Worm (Caenorhabditis elegans) whole organism, L2 larva: ENCODE measurements around the gene asp-13.

Experiments
- C34F6.9 ChIP-seq: fragments of 150-350 bp; optimal IDR thresholded peaks from 2 replicates; lab custom pipeline; 2014; ENCODE audit warnings: missing biosample characterization, missing genetic modification characterization
- F13H6.1 ChIP-seq: sonication (generic microtip); optimal IDR thresholded peaks from 2 replicates; lab custom pipeline; 2016; ENCODE audit warnings: missing genetic modification characterization, missing compliant biosample characterization
- Y55F3AM.14 ChIP-seq: fragments of 200-800 bp; sonication (Bioruptor generic); optimal IDR thresholded peaks from 2 replicates; lab custom pipeline; 2018; ENCODE audit warnings: mild to moderate bottlenecking, missing genetic modification characterization, missing compliant biosample characterization
- ZK546.5 ChIP-seq: sonication (generic microtip); optimal IDR thresholded peaks from 2 replicates; lab custom pipeline; 2017; ENCODE audit warnings: missing biosample characterization, missing genetic modification characterization
- aly-2 ChIP-seq: fragments of 150-350 bp; optimal IDR thresholded peaks from 2 replicates; lab custom pipeline; 2014; ENCODE audit warnings: missing biosample characterization, missing genetic modification characterization
- ama-1 ChIP-seq: fragments of 150-350 bp; optimal IDR thresholded peaks from 2 replicates; lab custom pipeline; 2018; ENCODE audit warnings: inconsistent platforms
- blmp-1 ChIP-seq: sonication (generic microtip); optimal IDR thresholded peaks from 2 replicates; lab custom pipeline; 2017; ENCODE audit warnings: missing genetic modification characterization, mild to moderate bottlenecking, missing compliant biosample characterization, antibody characterized with exemption, moderate library complexity; ENCODE audit not compliant: insufficient read depth
- ceh-16 ChIP-seq: fragments of 150-350 bp; optimal IDR thresholded peaks from 2 replicates; lab custom pipeline; 2014; ENCODE audit warnings: missing biosample characterization, missing genetic modification characterization
- ceh-82 ChIP-seq: fragments of 150-350 bp; optimal IDR thresholded peaks from 2 replicates; lab custom pipeline; 2014; ENCODE audit warnings: missing biosample characterization, missing genetic modification characterization
- dmd-4 ChIP-seq: sonication (generic microtip); optimal IDR thresholded peaks from 2 replicates; lab custom pipeline; 2017; ENCODE audit warnings: missing biosample characterization, missing genetic modification characterization
- egl-27 ChIP-seq: sonication (generic microtip); optimal IDR thresholded peaks from 3 replicates; lab custom pipeline; 2017; ENCODE audit warnings: missing biosample characterization, missing genetic modification reagents, missing genetic modification characterization
- elt-1 ChIP-seq: fragments of 150-350 bp; optimal IDR thresholded peaks from 2 replicates; lab custom pipeline; 2014; ENCODE audit warnings: missing biosample characterization, missing genetic modification characterization
- elt-3 ChIP-seq: sonication (generic microtip); optimal IDR thresholded peaks from 2 replicates; lab custom pipeline; 2017; ENCODE audit warnings: missing biosample characterization, missing genetic modification characterization
- fos-1 ChIP-seq: fragments of 150-350 bp; optimal IDR thresholded peaks from 2 replicates; lab custom pipeline; 2014; ENCODE audit warnings: missing biosample characterization, missing genetic modification characterization
- lin-11 ChIP-seq: fragments of 150-350 bp; sonication (generic microtip); optimal IDR thresholded peaks from 2 replicates; lab custom pipeline; 2014; ENCODE audit warnings: missing biosample characterization, missing genetic modification characterization, inconsistent platforms, mixed read lengths
- lin-39 ChIP-seq: fragments of 150-350 bp; optimal IDR thresholded peaks from 2 replicates; lab custom pipeline; 2014; ENCODE audit warnings: missing biosample characterization, missing genetic modification reagents, missing genetic modification characterization
- lsy-2 ChIP-seq, 2 experiments: fragments of 150-350 bp in 1 of 2; sonication (generic microtip) in 1 of 2; optimal IDR thresholded peaks; 2 replicates each; lab custom pipeline; 2014 to 2017; ENCODE audit warnings: missing biosample characterization in 2 of 2, missing genetic modification characterization in 2 of 2
- mab-5 ChIP-seq: fragments of 150-350 bp; optimal IDR thresholded peaks from 2 replicates; lab custom pipeline; 2014; ENCODE audit warnings: missing biosample characterization, missing genetic modification characterization
- mbf-1 ChIP-seq: sonication (generic microtip); optimal IDR thresholded peaks from 2 replicates; lab custom pipeline; 2017; ENCODE audit warnings: missing biosample characterization, missing genetic modification characterization
- mdl-1 ChIP-seq, 2 experiments: fragments of 150-350 bp in 1 of 2; sonication (generic microtip) in 1 of 2; optimal IDR thresholded peaks; 2 replicates each; lab custom pipeline; 2017; ENCODE audit warnings: missing biosample characterization in 2 of 2, missing genetic modification characterization in 2 of 2
- nhr-10 ChIP-seq: sonication (generic microtip); optimal IDR thresholded peaks from 2 replicates; lab custom pipeline; 2017; ENCODE audit warnings: missing biosample characterization, missing genetic modification characterization
- nhr-11 ChIP-seq: fragments of 150-350 bp; optimal IDR thresholded peaks from 2 replicates; lab custom pipeline; 2014; ENCODE audit warnings: missing biosample characterization, missing genetic modification characterization
- nhr-12 ChIP-seq: fragments of 150-350 bp; optimal IDR thresholded peaks from 2 replicates; lab custom pipeline; 2014; ENCODE audit warnings: missing biosample characterization, missing genetic modification characterization
- nhr-129 ChIP-seq: fragments of 150-350 bp; optimal IDR thresholded peaks from 2 replicates; lab custom pipeline; 2014; ENCODE audit warnings: missing biosample characterization, missing genetic modification characterization
- nhr-21 ChIP-seq: fragments of 150-350 bp; optimal IDR thresholded peaks from 2 replicates; lab custom pipeline; 2014; ENCODE audit warnings: missing biosample characterization, missing genetic modification characterization
- nhr-23 ChIP-seq: fragments of 150-350 bp; optimal IDR thresholded peaks from 2 replicates; lab custom pipeline; 2014; ENCODE audit warnings: missing biosample characterization, missing genetic modification reagents, missing genetic modification characterization
- nhr-237 ChIP-seq: fragments of 150-350 bp; optimal IDR thresholded peaks from 2 replicates; lab custom pipeline; 2014; ENCODE audit warnings: missing biosample characterization, missing genetic modification characterization
- nhr-25 ChIP-seq: fragments of 150-350 bp; sonication (generic microtip); optimal IDR thresholded peaks from 3 replicates; lab custom pipeline; 2014; ENCODE audit warnings: missing biosample characterization, missing genetic modification characterization
- nhr-6 ChIP-seq: fragments of 150-350 bp; optimal IDR thresholded peaks from 2 replicates; lab custom pipeline; 2014; ENCODE audit warnings: missing biosample characterization, missing genetic modification characterization
- nhr-77 ChIP-seq: fragments of 150-350 bp; optimal IDR thresholded peaks from 2 replicates; lab custom pipeline; 2014; ENCODE audit warnings: missing biosample characterization, missing genetic modification characterization
- peb-1 ChIP-seq: fragments of 150-350 bp; optimal IDR thresholded peaks from 2 replicates; lab custom pipeline; 2014; ENCODE audit warnings: missing biosample characterization, missing genetic modification characterization
- sem-4 ChIP-seq: fragments of 150-350 bp; optimal IDR thresholded peaks from 2 replicates; lab custom pipeline; 2014; ENCODE audit warnings: missing biosample characterization, missing genetic modification reagents, missing genetic modification characterization
- sma-3 ChIP-seq: sonication (generic microtip); optimal IDR thresholded peaks from 2 replicates; lab custom pipeline; 2016; ENCODE audit warnings: missing genetic modification reagents, missing genetic modification characterization, missing compliant biosample characterization
- sma-9 ChIP-seq, 2 experiments: fragments of 150-350 bp in 1 of 2; sonication (generic microtip) in 1 of 2; optimal IDR thresholded peaks; 2 replicates each; lab custom pipeline; 2014 to 2016; ENCODE audit warnings: missing genetic modification characterization in 2 of 2, mild to moderate bottlenecking in 1 of 2, missing biosample characterization in 1 of 2, missing compliant biosample characterization in 1 of 2, missing genetic modification reagents in 1 of 2, moderate library complexity in 1 of 2
- snpc-4 ChIP-seq: fragments of 150-350 bp; optimal IDR thresholded peaks from 2 replicates; lab custom pipeline; 2014; ENCODE audit warnings: missing biosample characterization, missing genetic modification characterization
- unc-39 ChIP-seq: fragments of 150-350 bp; optimal IDR thresholded peaks from 2 replicates; lab custom pipeline; 2014; ENCODE audit warnings: missing biosample characterization, missing genetic modification characterization
- unc-55 ChIP-seq: fragments of 150-350 bp; sonication (generic microtip); optimal IDR thresholded peaks from 3 replicates; lab custom pipeline; 2014; ENCODE audit warnings: missing biosample characterization, missing genetic modification reagents, missing genetic modification characterization
- unc-62 ChIP-seq: fragments of 150-350 bp; optimal IDR thresholded peaks from 2 replicates; lab custom pipeline; 2014; ENCODE audit warnings: missing biosample characterization, missing genetic modification reagents, missing genetic modification characterization
- zag-1 ChIP-seq: fragments of 150-350 bp; optimal IDR thresholded peaks from 2 replicates; lab custom pipeline; 2014; ENCODE audit warnings: missing biosample characterization, missing genetic modification characterization
- ztf-1 ChIP-seq: fragments of 200-800 bp; sonication (Bioruptor generic); conservative IDR thresholded peaks from 2 replicates; pipeline ENCODE4 v1.3.6; 2022; ENCODE audit warnings: missing genetic modification characterization, missing compliant biosample characterization
- ztf-4 ChIP-seq: fragments of 150-350 bp; optimal IDR thresholded peaks from 2 replicates; lab custom pipeline; 2014; ENCODE audit warnings: missing biosample characterization, missing genetic modification characterization

asp-13 gene

DNA sequence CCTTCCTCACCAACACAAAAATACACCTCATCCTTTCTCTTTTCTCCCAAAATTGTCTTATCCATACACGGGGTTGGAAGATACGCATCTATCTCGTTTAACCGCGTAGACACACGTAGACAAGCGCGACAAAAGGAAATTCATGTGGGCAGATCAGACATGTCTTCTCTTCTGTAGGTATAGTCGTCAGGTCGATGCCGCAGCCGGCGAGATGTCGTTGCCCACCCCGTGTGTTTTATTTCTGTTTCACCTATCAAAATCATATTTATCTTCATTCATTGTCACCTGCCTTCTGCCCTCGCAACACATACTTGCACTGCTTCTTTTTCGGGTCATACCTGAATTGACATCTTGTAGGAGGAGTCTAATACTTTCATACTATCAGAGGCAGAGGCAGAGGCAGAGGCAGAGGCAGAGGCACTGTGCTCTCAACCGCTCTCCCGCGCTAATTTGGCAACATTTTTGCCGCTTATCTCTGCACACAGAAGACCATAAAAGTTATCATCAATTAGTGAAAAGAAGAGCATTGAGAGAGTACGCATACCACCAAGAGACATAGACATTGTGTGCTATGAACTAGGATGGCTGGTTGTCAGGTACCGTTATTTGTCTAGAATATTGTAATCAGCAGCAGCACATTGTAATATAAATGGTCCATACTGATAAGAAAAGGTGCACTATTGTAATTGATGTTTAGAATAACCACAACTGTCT lies 18.4 kb upstream of the asp-13 start (continued):
- TF ChIP-seq mbf-1 (no peak), blmp-1 (tag; lab: Kevin White, UChicago) (peak; percentile 45), unc-55 (GFP tag; lab: Kevin White, UChicago) (no peak), sem-4 (tag; lab: Kevin White, UChicago) (no peak), fos-1 (tag; lab: Kevin White, UChicago) (peak; percentile 53), nhr-77 (tag; lab: Kevin White, UChicago) (no peak), nhr-12 (tag; lab: Kevin White, UChicago) (no peak), peb-1 (no peak), Y55F3AM.14 (no peak), egl-27 (tag; lab: Kevin White, UChicago) (no peak), unc-39 (tag; lab: Kevin White, UChicago) (no peak), zag-1 (tag; lab: Kevin White, UChicago) (no peak), ztf-4 (tag; lab: Kevin White, UChicago) (no peak), sma-9 (GFP tag; optimal IDR thresholded peaks at IDR 0.05; lab: Kevin White, UChicago) (peak; percentile 43), sma-9 (tag; optimal IDR thresholded peaks at IDR 0.05; lab: Kevin White, UChicago) (no peak), lin-39 (no peak), nhr-23 (peak; percentile 68), ceh-16 (tag; lab: Kevin White, UChicago) (peak; percentile 82), F13H6.1 (peak; percentile 11), ZK546.5 (tag; lab: Kevin White, UChicago) (no peak), C34F6.9 (tag; lab: Kevin White, UChicago) (no peak), dmd-4 (tag; lab: Kevin White, UChicago) (no peak)

ce11 chrV:8660475-8660874 lies 17.5 kb upstream of the asp-13 start:
- no peak for TF ChIP-seq mdl-1 (tag; optimal IDR thresholded peaks at IDR 0.05; lab: Kevin White, UChicago)
- TF ChIP-seq elt-1 (tag; lab: Kevin White, UChicago): peak; percentile 75
- TF ChIP-seq fos-1 (tag; lab: Kevin White, UChicago): no peak
- no peak for TF ChIP-seq snpc-4 (tag; lab: Kevin White, UChicago)
- no peak for TF ChIP-seq C34F6.9 (tag; lab: Kevin White, UChicago)
- peak; percentile 94 for TF ChIP-seq ceh-16 (tag; lab: Kevin White, UChicago)
- peak; percentile 27 for TF ChIP-seq nhr-25 (tag; lab: Kevin White, UChicago)
- no peak for TF ChIP-seq unc-62 (GFP tag; lab: Kevin White, UChicago)
- TF ChIP-seq peb-1: no peak
- no peak for TF ChIP-seq nhr-11 (tag; lab: Kevin White, UChicago)
- TF ChIP-seq sma-9 (GFP tag; optimal IDR thresholded peaks at IDR 0.05; lab: Kevin White, UChicago): peak; percentile 68
- no peak for TF ChIP-seq sma-9 (tag; optimal IDR thresholded peaks at IDR 0.05; lab: Kevin White, UChicago)
- no peak for TF ChIP-seq egl-27 (tag; lab: Kevin White, UChicago)
- no peak for TF ChIP-seq nhr-6 (tag; lab: Kevin White, UChicago)
- TF ChIP-seq F13H6.1: no peak
- no peak for TF ChIP-seq nhr-10 (tag; lab: Kevin White, UChicago)
- peak; percentile 38 for TF ChIP-seq nhr-21
- no peak for TF ChIP-seq unc-55 (GFP tag; lab: Kevin White, UChicago)
- no peak for TF ChIP-seq ama-1 (lab: Kevin White, UChicago)
- TF ChIP-seq lin-39: no peak

- TF ChIP-seq mab-5: no peak
- TF ChIP-seq unc-55 (GFP tag; lab: Kevin White, UChicago): no peak
- no peak for TF ChIP-seq elt-3 (tag; lab: Kevin White, UChicago)
- TF ChIP-seq F13H6.1: peak; percentile 81
- no peak for TF ChIP-seq ZK546.5 (tag; lab: Kevin White, UChicago)
- peak; percentile 68 for TF ChIP-seq nhr-129 (tag; lab: Kevin White, UChicago)
- TF ChIP-seq peb-1: no peak
- TF ChIP-seq elt-1 (tag; lab: Kevin White, UChicago): no peak
- no peak for TF ChIP-seq mdl-1 (tag; optimal IDR thresholded peaks at IDR 0.05; lab: Kevin White, UChicago)
- TF ChIP-seq lin-39: no peak
- TF ChIP-seq blmp-1 (tag; lab: Kevin White, UChicago): peak; percentile 21
- TF ChIP-seq ama-1 (lab: Kevin White, UChicago): no peak
- no peak for TF ChIP-seq lin-11 (tag; lab: Kevin White, UChicago)
- TF ChIP-seq ceh-16 (tag; lab: Kevin White, UChicago): no peak
- no peak for TF ChIP-seq nhr-77 (tag; lab: Kevin White, UChicago)
- no peak for TF ChIP-seq ztf-4 (tag; lab: Kevin White, UChicago)
- no peak for TF ChIP-seq fos-1 (tag; lab: Kevin White, UChicago)
- TF ChIP-seq nhr-237 (tag; lab: Kevin White, UChicago): no peak
- no peak for TF ChIP-seq ceh-82
- no peak for TF ChIP-seq zag-1 (tag; lab: Kevin White, UChicago)
- no peak for TF ChIP-seq egl-27 (tag; lab: Kevin White, UChicago)
- no peak for TF ChIP-seq snpc-4 (tag; lab: Kevin White, UChicago)
- no peak for TF ChIP-seq sma-3
- peak; percentile 54 for TF ChIP-seq C34F6.9 (tag; lab: Kevin White, UChicago)
- TF ChIP-seq mbf-1: no peak
- TF ChIP-seq nhr-21: no peak
- TF ChIP-seq Y55F3AM.14: no peak
- no peak for TF ChIP-seq aly-2 (tag; lab: Kevin White, UChicago)
- peak in 1 of 2 experiments; percentile 48 for TF ChIP-seq lsy-2 (tag; optimal IDR thresholded peaks at IDR 0.05; lab: Kevin White, UChicago)
- TF ChIP-seq dmd-4 (tag; lab: Kevin White, UChicago): no peak
- TF ChIP-seq nhr-10 (tag; lab: Kevin White, UChicago): no peak
- TF ChIP-seq unc-62 (GFP tag; lab: Kevin White, UChicago): no peak
- no peak for TF ChIP-seq ztf-1
Measured at ce11 chrV:8658577-8659362, 15.8 kb upstream of the asp-13 start.
